Fruit fly (Drosophila melanogaster): ENCODE measurements around the gene in.

dm6 chr3L:20387038-20387842, 20.2 kb downstream of the in start:
- TF ChIP-seq CG8478 (optimal IDR thresholded peaks at IDR 0.05), result no peak
- no peak for TF ChIP-seq pan (optimal IDR thresholded peaks at IDR 0.05)
- no peak for TF ChIP-seq usp (GFP tag; optimal IDR thresholded peaks at IDR 0.05)
- no peak for TF ChIP-seq psq (optimal IDR thresholded peaks at IDR 0.05)
- TF ChIP-seq EcR (GFP tag; optimal IDR thresholded peaks at IDR 0.05), result no peak

Measured in whole organism.